Worm (Caenorhabditis elegans) whole organism, L4 larva: ENCODE measurements around the gene C07G1.7.

ENCODE experiments used
- fos-1 ChIP-seq: fragments of 150-350 bp; optimal IDR thresholded peaks from 2 replicates; lab custom pipeline; 2014; ENCODE audit warnings: missing biosample characterization, missing genetic modification characterization
- skn-1 ChIP-seq: fragments of 150-350 bp; optimal IDR thresholded peaks from 2 replicates; lab custom pipeline; 2014; ENCODE audit warnings: missing biosample characterization, missing genetic modification characterization
- snpc-4 ChIP-seq: fragments of 150-350 bp; optimal IDR thresholded peaks from 2 replicates; lab custom pipeline; 2014; ENCODE audit warnings: missing biosample characterization, missing genetic modification characterization
- unc-130 ChIP-seq: sonication (generic microtip); optimal IDR thresholded peaks from 2 replicates; lab custom pipeline; 2016; ENCODE audit warnings: missing genetic modification reagents, missing genetic modification characterization, missing compliant biosample characterization

DNA sequence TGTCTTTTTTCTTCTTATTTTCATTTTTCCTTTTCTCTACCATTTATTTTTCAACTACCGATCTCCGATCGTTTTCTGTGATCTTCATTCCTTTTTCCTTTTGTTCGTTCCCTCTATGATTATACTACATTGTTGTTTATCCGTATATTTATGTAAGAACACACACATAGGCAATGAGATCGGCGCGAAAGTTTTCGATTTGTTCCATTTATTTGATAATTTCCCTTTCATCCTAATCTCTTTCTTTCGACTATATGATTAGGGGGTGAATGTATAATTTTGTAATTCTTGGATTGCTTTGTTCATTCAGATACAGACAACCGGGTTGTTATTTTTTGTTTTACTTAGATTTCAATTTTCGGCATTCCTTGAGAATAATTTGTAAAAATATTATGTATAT lies 38.0 kb downstream of the C07G1.7 start:
- TF ChIP-seq unc-130 (GFP tag; lab: Kevin White, UChicago) (no peak), fos-1 (tag; lab: Kevin White, UChicago) (no peak), skn-1 (no peak), snpc-4 (tag; lab: Kevin White, UChicago) (no peak)
